Worm (Caenorhabditis elegans) whole organism, L1 larva: ENCODE results near the gene dnj-23.
A peak's percentile ranks its signal among the peaks of the same experiment; 100 is the strongest.

Experiments
- C04F5.9 ChIP-seq: sonication (generic microtip); optimal IDR thresholded peaks from 2 replicates; lab custom pipeline; 2016; ENCODE audit warnings: missing genetic modification characterization, missing compliant biosample characterization
- C16A3.4 ChIP-seq: fragments of 150-350 bp; optimal IDR thresholded peaks from 2 replicates; lab custom pipeline; 2014; ENCODE audit warnings: missing biosample characterization, missing genetic modification characterization
- C34B4.2 ChIP-seq: sonication (generic microtip); optimal IDR thresholded peaks from 2 replicates; lab custom pipeline; 2017; ENCODE audit warnings: mild to moderate bottlenecking, missing genetic modification characterization, missing compliant biosample characterization
- F16B12.6 ChIP-seq: fragments of 150-350 bp; optimal IDR thresholded peaks from 2 replicates; lab custom pipeline; 2014; ENCODE audit warnings: missing biosample characterization, missing genetic modification characterization
- aha-1 ChIP-seq: fragments of 150-350 bp; optimal IDR thresholded peaks from 2 replicates; lab custom pipeline; 2014; ENCODE audit warnings: missing biosample characterization, missing genetic modification characterization
- alr-1 ChIP-seq: fragments of 200-800 bp; sonication (Bioruptor generic); optimal IDR thresholded peaks from 2 replicates; lab custom pipeline; 2018; ENCODE audit warnings: borderline replicate concordance, mild to moderate bottlenecking, missing genetic modification characterization, missing compliant biosample characterization
- aly-2 ChIP-seq: fragments of 150-350 bp; optimal IDR thresholded peaks from 2 replicates; lab custom pipeline; 2014; ENCODE audit warnings: missing biosample characterization, missing genetic modification characterization
- ama-1 ChIP-seq: fragments of 150-350 bp; optimal IDR thresholded peaks from 2 replicates; lab custom pipeline; 2014
- blmp-1 ChIP-seq: fragments of 150-350 bp; optimal IDR thresholded peaks from 2 replicates; lab custom pipeline; 2014; ENCODE audit warnings: missing biosample characterization, missing genetic modification characterization
- ceh-8 ChIP-seq: fragments of 200-800 bp; sonication (Bioruptor generic); optimal IDR thresholded peaks from 2 replicates; lab custom pipeline; 2018; ENCODE audit warnings: mild to moderate bottlenecking, missing genetic modification characterization, moderate library complexity, missing compliant biosample characterization
- ceh-88 ChIP-seq: fragments of 200-800 bp; sonication (Bioruptor generic); IDR thresholded peaks from 2 replicates; pipeline ENCODE4 v1.3.6; 2022; ENCODE audit warnings: missing genetic modification characterization, missing compliant biosample characterization
- ceh-90 ChIP-seq: sonication (generic microtip); optimal IDR thresholded peaks from 2 replicates; lab custom pipeline; 2016; ENCODE audit warnings: missing genetic modification characterization, missing compliant biosample characterization
- dpl-1 ChIP-seq, 3 experiments: fragments of 150-350 bp in 2 of 3; sonication (generic microtip) in 1 of 3; optimal IDR thresholded peaks; 2 replicates each; lab custom pipeline; 2014 to 2017; ENCODE audit warnings: missing biosample characterization in 3 of 3, missing genetic modification characterization in 3 of 3, missing genetic modification reagents in 3 of 3
- efl-1 ChIP-seq, 4 experiments: fragments of 150-350 bp; optimal IDR thresholded peaks in 3 of 4; peaks in 1 of 4; 1 replicate in 1 of 4; 2 replicates in 3 of 4; lab custom pipeline; 2014; ENCODE audit warnings: missing biosample characterization in 2 of 4, missing genetic modification characterization in 2 of 4, missing genetic modification reagents in 2 of 4
- egl-13 ChIP-seq: sonication (generic microtip); optimal IDR thresholded peaks from 2 replicates; lab custom pipeline; 2016; ENCODE audit warnings: missing genotype, missing genetic modification reagents, missing genetic modification characterization, missing compliant biosample characterization
- elt-3 ChIP-seq, 6 experiments: fragments of 150-350 bp in 1 of 6; sonication (generic microtip); optimal IDR thresholded peaks; 2 replicates each; lab custom pipeline; 2017 to 2018; ENCODE audit warnings: missing biosample characterization in 6 of 6, missing genetic modification characterization in 6 of 6, inconsistent platforms in 1 of 6
- fkh-10 ChIP-seq: sonication (generic microtip); optimal IDR thresholded peaks from 2 replicates; lab custom pipeline; 2017; ENCODE audit warnings: missing biosample characterization, missing genetic modification reagents, missing genetic modification characterization
- fkh-8 ChIP-seq: sonication (generic microtip); optimal IDR thresholded peaks from 2 replicates; lab custom pipeline; 2016; ENCODE audit warnings: mild to moderate bottlenecking, missing genetic modification characterization, missing compliant biosample characterization
- grh-1 ChIP-seq: fragments of 200-800 bp; sonication (Bioruptor generic); IDR thresholded peaks from 2 replicates; pipeline ENCODE4 v1.3.6; 2022; ENCODE audit warnings: missing genetic modification reagents, missing genetic modification characterization, missing compliant biosample characterization
- hpl-2 ChIP-seq: fragments of 150-350 bp; optimal IDR thresholded peaks from 2 replicates; lab custom pipeline; 2014; ENCODE audit warnings: missing biosample characterization, missing genetic modification reagents, missing genetic modification characterization
- lin-13 ChIP-seq: fragments of 150-350 bp; optimal IDR thresholded peaks from 2 replicates; lab custom pipeline; 2014; ENCODE audit warnings: missing biosample characterization, missing genetic modification reagents, missing genetic modification characterization
- lin-15B ChIP-seq: fragments of 150-350 bp; sonication (generic microtip); optimal IDR thresholded peaks from 3 replicates; lab custom pipeline; 2014; ENCODE audit warnings: missing biosample characterization, missing genetic modification characterization
- lin-39 ChIP-seq: fragments of 150-350 bp; optimal IDR thresholded peaks from 2 replicates; lab custom pipeline; 2014; ENCODE audit warnings: missing biosample characterization, missing genetic modification reagents, missing genetic modification characterization
- lir-3 ChIP-seq: sonication (generic microtip); optimal IDR thresholded peaks from 2 replicates; lab custom pipeline; 2016; ENCODE audit warnings: mild to moderate bottlenecking, missing genetic modification characterization, moderate library complexity, missing compliant biosample characterization; ENCODE audit not compliant: poor library complexity
- mdl-1 ChIP-seq, 2 experiments: fragments of 150-350 bp; optimal IDR thresholded peaks; 2 replicates each; lab custom pipeline; 2014 to 2017; ENCODE audit warnings: missing biosample characterization in 2 of 2, missing genetic modification characterization in 2 of 2, inconsistent platforms in 1 of 2
- mep-1 ChIP-seq: fragments of 150-350 bp; optimal IDR thresholded peaks from 2 replicates; lab custom pipeline; 2014; ENCODE audit warnings: missing biosample characterization, missing genetic modification characterization
- nhr-12 ChIP-seq: sonication (generic microtip); optimal IDR thresholded peaks from 2 replicates; lab custom pipeline; 2017; ENCODE audit warnings: missing biosample characterization, missing genetic modification characterization
- nhr-237 ChIP-seq: fragments of 150-350 bp; optimal IDR thresholded peaks from 2 replicates; lab custom pipeline; 2014; ENCODE audit warnings: missing biosample characterization, missing genetic modification characterization
- nhr-76 ChIP-seq: sonication (generic microtip); optimal IDR thresholded peaks from 2 replicates; lab custom pipeline; 2017; ENCODE audit warnings: missing biosample characterization, missing genetic modification characterization
- nhr-77 ChIP-seq: fragments of 150-350 bp; optimal IDR thresholded peaks from 2 replicates; lab custom pipeline; 2014; ENCODE audit warnings: missing biosample characterization, missing genetic modification characterization
- nhr-84 ChIP-seq: sonication (generic microtip); optimal IDR thresholded peaks from 2 replicates; lab custom pipeline; 2017; ENCODE audit warnings: missing biosample characterization, missing genetic modification characterization
- nhr-85 ChIP-seq: sonication (generic microtip); peaks from one replicate; lab custom pipeline; 2016; ENCODE audit warnings: missing genetic modification characterization, inconsistent platforms, missing compliant biosample characterization
- rnt-1 ChIP-seq: sonication (generic microtip); optimal IDR thresholded peaks from 2 replicates; lab custom pipeline; 2016; ENCODE audit warnings: mild to moderate bottlenecking, missing genetic modification characterization, moderate library complexity, missing compliant biosample characterization
- skn-1 ChIP-seq: fragments of 150-350 bp; optimal IDR thresholded peaks from 2 replicates; lab custom pipeline; 2014; ENCODE audit warnings: missing biosample characterization, missing genetic modification characterization
- sox-4 ChIP-seq: sonication (generic microtip); optimal IDR thresholded peaks from 2 replicates; lab custom pipeline; 2016; ENCODE audit warnings: missing genetic modification characterization, missing compliant biosample characterization
- sup-37 ChIP-seq: fragments of 200-800 bp; sonication (Bioruptor generic); optimal IDR thresholded peaks from 2 replicates; lab custom pipeline; 2018; ENCODE audit warnings: mild to moderate bottlenecking, missing genetic modification characterization, missing compliant biosample characterization
- tbx-2 ChIP-seq: sonication (generic microtip); optimal IDR thresholded peaks from 2 replicates; lab custom pipeline; 2016; ENCODE audit warnings: missing genetic modification characterization, missing compliant biosample characterization
- tlp-1 ChIP-seq: fragments of 150-350 bp; optimal IDR thresholded peaks from 2 replicates; lab custom pipeline; 2014; ENCODE audit warnings: missing biosample characterization, missing genetic modification characterization
- unc-130 ChIP-seq: fragments of 150-350 bp; optimal IDR thresholded peaks from 2 replicates; lab custom pipeline; 2017; ENCODE audit warnings: missing biosample characterization, missing genetic modification characterization, inconsistent platforms
- unc-30 ChIP-seq: sonication (generic microtip); optimal IDR thresholded peaks from 2 replicates; lab custom pipeline; 2017; ENCODE audit warnings: missing biosample characterization, missing genetic modification characterization
- unc-62 ChIP-seq: fragments of 150-350 bp; optimal IDR thresholded peaks from 2 replicates; lab custom pipeline; 2014; ENCODE audit warnings: missing biosample characterization, missing genetic modification reagents, missing genetic modification characterization
- unc-86 ChIP-seq: sonication (generic microtip); optimal IDR thresholded peaks from 2 replicates; lab custom pipeline; 2016; ENCODE audit warnings: missing genetic modification characterization, missing compliant biosample characterization
- unc-98 ChIP-seq: fragments of 200-800 bp; sonication (Bioruptor generic); IDR thresholded peaks from 2 replicates; pipeline ENCODE4 v1.3.6; 2022; ENCODE audit warnings: missing genetic modification characterization, missing compliant biosample characterization
- vab-15 ChIP-seq: sonication (generic microtip); optimal IDR thresholded peaks from 2 replicates; lab custom pipeline; 2017; ENCODE audit warnings: missing genotype, mild to moderate bottlenecking, missing genetic modification characterization, missing compliant biosample characterization
- xbp-1 ChIP-seq: sonication (generic microtip); optimal IDR thresholded peaks from 2 replicates; lab custom pipeline; 2016; ENCODE audit warnings: missing genetic modification characterization, missing compliant biosample characterization
- zag-1 ChIP-seq: fragments of 150-350 bp; optimal IDR thresholded peaks from 2 replicates; lab custom pipeline; 2014; ENCODE audit warnings: missing biosample characterization, missing genetic modification characterization
- ztf-4 ChIP-seq: fragments of 150-350 bp; optimal IDR thresholded peaks from 2 replicates; lab custom pipeline; 2014; ENCODE audit warnings: missing biosample characterization, missing genetic modification characterization

dnj-23 gene

ce11 chrII:9063350-9063749, 45.0 kb downstream of the dnj-23 start (continued):
- no peak for TF ChIP-seq lin-15B (tag; lab: Kevin White, UChicago)
- TF ChIP-seq, all 84 proteins: peak for 3

DNA sequence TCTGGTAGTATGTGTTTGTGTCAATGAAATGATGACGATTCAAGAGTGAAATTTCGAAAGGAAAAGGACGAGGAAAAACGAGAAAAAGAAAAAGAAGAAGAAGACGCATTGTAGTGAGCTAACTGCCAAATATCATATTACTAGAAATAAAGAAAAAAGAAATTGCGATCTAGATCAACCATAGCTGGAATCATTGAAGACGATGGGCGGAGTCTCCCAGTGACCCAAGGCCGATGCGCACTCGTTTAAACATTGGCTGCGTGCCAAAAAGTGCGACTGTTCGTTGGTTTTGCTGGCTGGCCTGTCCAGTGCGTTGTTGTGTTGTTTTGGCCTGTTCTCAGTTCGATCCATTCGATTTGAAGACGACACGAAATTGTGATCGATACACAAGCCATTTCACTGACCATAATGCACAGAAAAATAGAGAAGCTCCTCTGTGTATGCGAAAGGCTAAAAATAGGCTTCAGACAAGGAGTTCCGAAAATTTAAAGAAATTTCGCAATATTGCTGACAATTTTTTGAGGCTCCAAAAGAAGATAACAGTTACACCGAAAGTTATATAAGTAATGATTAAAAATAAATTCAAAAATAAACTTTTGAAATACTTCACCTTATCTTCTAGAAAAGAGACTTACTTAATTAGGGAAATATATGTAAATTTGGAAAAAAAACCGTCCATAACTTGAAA, 46.0 kb downstream of the dnj-23 start:
- TF ChIP-seq ceh-8 (GFP tag; lab: Kevin White, UChicago) (no peak), nhr-85 (tag; lab: Kevin White, UChicago) (peak; percentile 66), nhr-12 (no peak), egl-13 (no peak), C34B4.2 (tag; lab: Kevin White, UChicago) (no peak), efl-1 (optimal IDR thresholded peaks at IDR 0.05; lab: Kevin White, UChicago) (no peak), efl-1 (GFP tag; optimal IDR thresholded peaks at IDR 0.05 in 1 of 2; lab: Kevin White, UChicago) (peak in 1 of 2 experiments; percentile 21), lin-13 (GFP tag; lab: Kevin White, UChicago) (no peak), sox-4 (tag; lab: Kevin White, UChicago) (no peak), skn-1 (tag; lab: Kevin White, UChicago) (peak; percentile 60), lin-39 (no peak), rnt-1 (tag; lab: Kevin White, UChicago) (peak; percentile 19), vab-15 (tag; lab: Kevin White, UChicago) (no peak), nhr-237 (tag; lab: Kevin White, UChicago) (no peak)

DNA sequence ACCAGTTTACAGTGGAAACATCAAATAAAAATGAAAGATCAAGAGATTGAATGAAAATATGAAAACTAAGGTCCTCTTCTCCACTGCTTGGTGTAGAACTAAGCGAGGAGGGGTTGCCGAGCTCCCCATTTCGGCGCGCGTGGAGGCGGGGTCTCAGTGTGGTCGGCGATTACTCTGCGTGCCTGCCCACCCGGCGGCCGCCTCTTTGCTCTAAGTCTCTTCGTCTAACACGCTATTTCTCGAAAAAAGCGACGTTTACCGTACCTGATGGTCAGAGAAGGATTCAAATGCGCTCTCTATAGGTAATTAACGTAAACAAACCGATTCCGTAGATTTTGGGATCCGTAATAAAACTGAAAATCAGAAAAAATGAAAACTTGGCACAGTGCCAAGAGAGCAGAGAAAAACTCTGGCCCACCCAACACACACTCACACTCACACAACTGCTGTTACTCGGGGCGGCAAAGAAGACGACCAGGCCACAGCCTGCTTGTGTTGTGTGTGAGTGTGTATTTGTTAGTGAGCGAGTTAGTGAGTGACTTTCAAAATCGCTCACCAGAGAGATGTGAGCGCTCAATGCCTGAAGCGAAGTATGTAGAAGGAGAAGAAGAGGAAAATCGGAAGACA, 46.7 kb downstream of the dnj-23 start:
- peak; percentile 74 for TF ChIP-seq fkh-8 (tag; lab: Kevin White, UChicago)
- no peak for TF ChIP-seq lir-3 (tag; lab: Kevin White, UChicago)
- no peak for TF ChIP-seq C04F5.9 (tag; lab: Kevin White, UChicago)
- TF ChIP-seq nhr-85 (tag; lab: Kevin White, UChicago): peak; percentile 45
- no peak for TF ChIP-seq zag-1 (tag; lab: Kevin White, UChicago)
- 0 out of 2 replicates have a peak, but pooled peaks have one; percentile 11 for TF ChIP-seq grh-1 (GFP tag; lab: Robert Waterston, UW)
- TF ChIP-seq ztf-4 (tag; lab: Kevin White, UChicago): peak; percentile 18
- no peak for TF ChIP-seq nhr-76 (tag; lab: Kevin White, UChicago)
- peak; percentile 45 for TF ChIP-seq sup-37
- peak; percentile 77 for TF ChIP-seq fkh-10 (GFP tag; lab: Kevin White, UChicago)
- TF ChIP-seq unc-130 (tag; lab: Kevin White, UChicago): peak; percentile 26
- no peak for TF ChIP-seq ama-1 (lab: Kevin White, UChicago)
- TF ChIP-seq tbx-2 (tag; lab: Kevin White, UChicago): peak; percentile 74
- no peak for TF ChIP-seq nhr-12
- no peak for TF ChIP-seq tlp-1 (tag; lab: Kevin White, UChicago)
- TF ChIP-seq lin-39: no peak
- TF ChIP-seq rnt-1 (tag; lab: Kevin White, UChicago): peak; percentile 77
- no peak for TF ChIP-seq blmp-1 (tag; lab: Kevin White, UChicago)
- no peak for TF ChIP-seq nhr-84 (tag; lab: Kevin White, UChicago)
- TF ChIP-seq unc-98: no peak
- peak; percentile 63 for TF ChIP-seq nhr-237 (tag; lab: Kevin White, UChicago)
- no peak for TF ChIP-seq ceh-90
- TF ChIP-seq unc-30 (tag; lab: Kevin White, UChicago): no peak
- peak; percentile 19 for TF ChIP-seq ceh-8 (GFP tag; lab: Kevin White, UChicago)
- no peak for TF ChIP-seq unc-62 (GFP tag; lab: Kevin White, UChicago)
- TF ChIP-seq mdl-1 (tag; optimal IDR thresholded peaks at IDR 0.05; lab: Kevin White, UChicago): peak in 1 of 2 experiments; percentile 29
- peak; percentile 73 for TF ChIP-seq skn-1 (tag; lab: Kevin White, UChicago)
- peak; percentile 37 for TF ChIP-seq F16B12.6 (tag; lab: Kevin White, UChicago)
- no peak for TF ChIP-seq hpl-2 (GFP tag; lab: Kevin White, UChicago)
- peak; percentile 66 for TF ChIP-seq C16A3.4
- TF ChIP-seq ceh-88 (GFP tag; lab: Robert Waterston, UW): no peak
- peak; percentile 14 for TF ChIP-seq aly-2 (tag; lab: Kevin White, UChicago)
- TF ChIP-seq aha-1: peak; percentile 51
- no peak for TF ChIP-seq elt-3 (tag; optimal IDR thresholded peaks at IDR 0.05; lab: Kevin White, UChicago)
- TF ChIP-seq nhr-77: peak; percentile 75
- no peak for TF ChIP-seq vab-15 (tag; lab: Kevin White, UChicago)
- peak; percentile 59 for TF ChIP-seq xbp-1 (tag; lab: Kevin White, UChicago)
- TF ChIP-seq alr-1 (tag; lab: Kevin White, UChicago): no peak
- TF ChIP-seq mep-1 (tag; lab: Kevin White, UChicago): peak; percentile 81
- peak; percentile 24 to 52 (median 32) for TF ChIP-seq dpl-1 (GFP tag; optimal IDR thresholded peaks at IDR 0.05; lab: Kevin White, UChicago)
- peak; percentile 74 for TF ChIP-seq unc-86 (tag; lab: Kevin White, UChicago)
